Worm (Caenorhabditis elegans) whole organism, L1 larva: ENCODE results near the gene C06H2.2.

ENCODE experiments used
- C04F5.9 ChIP-seq: sonication (generic microtip); optimal IDR thresholded peaks from 2 replicates; lab custom pipeline; 2016; ENCODE audit warnings: missing genetic modification characterization, missing compliant biosample characterization
- C16A3.4 ChIP-seq: fragments of 150-350 bp; optimal IDR thresholded peaks from 2 replicates; lab custom pipeline; 2014; ENCODE audit warnings: missing biosample characterization, missing genetic modification characterization
- alr-1 ChIP-seq: fragments of 200-800 bp; sonication (Bioruptor generic); optimal IDR thresholded peaks from 2 replicates; lab custom pipeline; 2018; ENCODE audit warnings: borderline replicate concordance, mild to moderate bottlenecking, missing genetic modification characterization, missing compliant biosample characterization
- aly-2 ChIP-seq: fragments of 150-350 bp; optimal IDR thresholded peaks from 2 replicates; lab custom pipeline; 2014; ENCODE audit warnings: missing biosample characterization, missing genetic modification characterization
- ama-1 ChIP-seq: fragments of 150-350 bp; optimal IDR thresholded peaks from 2 replicates; lab custom pipeline; 2014
- ceh-82 ChIP-seq, 3 experiments: fragments of 150-350 bp in 1 of 3; sonication (generic microtip) in 2 of 3; optimal IDR thresholded peaks; 2 replicates each; lab custom pipeline; 2014 to 2017; ENCODE audit warnings: missing biosample characterization in 3 of 3, missing genetic modification characterization in 3 of 3
- ceh-90 ChIP-seq: sonication (generic microtip); optimal IDR thresholded peaks from 2 replicates; lab custom pipeline; 2016; ENCODE audit warnings: missing genetic modification characterization, missing compliant biosample characterization
- dpl-1 ChIP-seq, 3 experiments: fragments of 150-350 bp in 2 of 3; sonication (generic microtip) in 1 of 3; optimal IDR thresholded peaks; 2 replicates each; lab custom pipeline; 2014 to 2017; ENCODE audit warnings: missing biosample characterization in 3 of 3, missing genetic modification characterization in 3 of 3, missing genetic modification reagents in 3 of 3
- dsc-1 ChIP-seq: sonication (generic microtip); optimal IDR thresholded peaks from 2 replicates; lab custom pipeline; 2016; ENCODE audit warnings: mild to moderate bottlenecking, missing genetic modification characterization, missing compliant biosample characterization
- efl-1 ChIP-seq, 4 experiments: fragments of 150-350 bp; optimal IDR thresholded peaks in 3 of 4; peaks in 1 of 4; 1 replicate in 1 of 4; 2 replicates in 3 of 4; lab custom pipeline; 2014; ENCODE audit warnings: missing biosample characterization in 2 of 4, missing genetic modification characterization in 2 of 4, missing genetic modification reagents in 2 of 4
- efl-3 ChIP-seq: fragments of 200-800 bp; sonication (Bioruptor generic); optimal IDR thresholded peaks from 2 replicates; lab custom pipeline; 2018; ENCODE audit warnings: mild to moderate bottlenecking, missing genetic modification characterization, missing compliant biosample characterization
- elt-2 ChIP-seq: sonication (generic microtip); optimal IDR thresholded peaks from 2 replicates; lab custom pipeline; 2016; ENCODE audit warnings: missing genetic modification characterization, mild to moderate bottlenecking, inconsistent platforms, missing compliant biosample characterization, missing genetic modification reagents
- elt-3 ChIP-seq, 6 experiments: fragments of 150-350 bp in 1 of 6; sonication (generic microtip); optimal IDR thresholded peaks; 2 replicates each; lab custom pipeline; 2017 to 2018; ENCODE audit warnings: missing biosample characterization in 6 of 6, missing genetic modification characterization in 6 of 6, inconsistent platforms in 1 of 6
- fkh-8 ChIP-seq: sonication (generic microtip); optimal IDR thresholded peaks from 2 replicates; lab custom pipeline; 2016; ENCODE audit warnings: mild to moderate bottlenecking, missing genetic modification characterization, missing compliant biosample characterization
- grh-1 ChIP-seq: fragments of 200-800 bp; sonication (Bioruptor generic); IDR thresholded peaks from 2 replicates; pipeline ENCODE4 v1.3.6; 2022; ENCODE audit warnings: missing genetic modification reagents, missing genetic modification characterization, missing compliant biosample characterization
- hlh-17 ChIP-seq: fragments of 200-800 bp; sonication (Bioruptor generic); optimal IDR thresholded peaks from 2 replicates; lab custom pipeline; 2018; ENCODE audit warnings: missing genetic modification characterization, mild to moderate bottlenecking, missing compliant biosample characterization, moderate library complexity, borderline replicate concordance
- hlh-4 ChIP-seq: sonication (generic microtip); optimal IDR thresholded peaks from 2 replicates; lab custom pipeline; 2016; ENCODE audit warnings: mild to moderate bottlenecking, missing genetic modification characterization, missing compliant biosample characterization
- lin-13 ChIP-seq: fragments of 150-350 bp; optimal IDR thresholded peaks from 2 replicates; lab custom pipeline; 2014; ENCODE audit warnings: missing biosample characterization, missing genetic modification reagents, missing genetic modification characterization
- lin-14 ChIP-seq: fragments of 200-800 bp; sonication (Bioruptor generic); optimal IDR thresholded peaks from 2 replicates; lab custom pipeline; 2018; ENCODE audit warnings: mild to moderate bottlenecking, missing genetic modification characterization, moderate library complexity, missing compliant biosample characterization
- lin-35 ChIP-seq, 2 experiments: fragments of 150-350 bp; optimal IDR thresholded peaks; 2 replicates each; lab custom pipeline; 2014; ENCODE audit warnings: missing biosample characterization in 2 of 2, missing genetic modification characterization in 2 of 2, missing genetic modification reagents in 2 of 2
- lin-39 ChIP-seq: fragments of 150-350 bp; optimal IDR thresholded peaks from 2 replicates; lab custom pipeline; 2014; ENCODE audit warnings: missing biosample characterization, missing genetic modification reagents, missing genetic modification characterization
- lir-3 ChIP-seq: sonication (generic microtip); optimal IDR thresholded peaks from 2 replicates; lab custom pipeline; 2016; ENCODE audit warnings: mild to moderate bottlenecking, missing genetic modification characterization, moderate library complexity, missing compliant biosample characterization; ENCODE audit not compliant: poor library complexity
- lsy-2 ChIP-seq, 2 experiments: fragments of 150-350 bp; optimal IDR thresholded peaks; 2 replicates each; lab custom pipeline; 2014; ENCODE audit warnings: missing biosample characterization in 2 of 2, missing genetic modification characterization in 2 of 2
- mep-1 ChIP-seq: fragments of 150-350 bp; optimal IDR thresholded peaks from 2 replicates; lab custom pipeline; 2014; ENCODE audit warnings: missing biosample characterization, missing genetic modification characterization
- nhr-11 ChIP-seq: fragments of 150-350 bp; optimal IDR thresholded peaks from 2 replicates; lab custom pipeline; 2014; ENCODE audit warnings: missing biosample characterization, missing genetic modification characterization
- nhr-19 ChIP-seq: fragments of 200-800 bp; sonication (Bioruptor generic); conservative IDR thresholded peaks from 2 replicates; pipeline ENCODE4 v1.3.6; 2022; ENCODE audit warnings: missing genetic modification characterization, missing compliant biosample characterization
- nhr-28 ChIP-seq: fragments of 150-350 bp; optimal IDR thresholded peaks from 2 replicates; lab custom pipeline; 2014; ENCODE audit warnings: missing biosample characterization, missing genetic modification characterization
- nhr-47 ChIP-seq: sonication (generic microtip); optimal IDR thresholded peaks from 2 replicates; lab custom pipeline; 2016; ENCODE audit warnings: mild to moderate bottlenecking, missing genetic modification characterization, moderate library complexity, missing compliant biosample characterization
- nhr-71 ChIP-seq: sonication (generic microtip); optimal IDR thresholded peaks from 2 replicates; lab custom pipeline; 2016; ENCODE audit warnings: mild to moderate bottlenecking, missing genetic modification characterization, moderate library complexity, missing compliant biosample characterization
- nhr-77 ChIP-seq: fragments of 150-350 bp; optimal IDR thresholded peaks from 2 replicates; lab custom pipeline; 2014; ENCODE audit warnings: missing biosample characterization, missing genetic modification characterization
- nhr-85 ChIP-seq: sonication (generic microtip); peaks from one replicate; lab custom pipeline; 2016; ENCODE audit warnings: missing genetic modification characterization, inconsistent platforms, missing compliant biosample characterization
- nhr-90 ChIP-seq: sonication (generic microtip); optimal IDR thresholded peaks from 2 replicates; lab custom pipeline; 2016; ENCODE audit warnings: mild to moderate bottlenecking, missing genetic modification characterization, missing compliant biosample characterization; ENCODE audit not compliant: poor library complexity
- pag-3 ChIP-seq: sonication (generic microtip); optimal IDR thresholded peaks from 2 replicates; lab custom pipeline; 2017; ENCODE audit warnings: missing genetic modification characterization, mild to moderate bottlenecking, missing compliant biosample characterization, antibody characterized with exemption, borderline replicate concordance; ENCODE audit not compliant: insufficient read depth
- pax-3 ChIP-seq: fragments of 200-800 bp; sonication (Bioruptor generic); optimal IDR thresholded peaks from 2 replicates; lab custom pipeline; 2018; ENCODE audit warnings: mild to moderate bottlenecking, missing genetic modification characterization, moderate library complexity, missing compliant biosample characterization
- rnt-1 ChIP-seq: sonication (generic microtip); optimal IDR thresholded peaks from 2 replicates; lab custom pipeline; 2016; ENCODE audit warnings: mild to moderate bottlenecking, missing genetic modification characterization, moderate library complexity, missing compliant biosample characterization
- snpc-4 ChIP-seq: fragments of 150-350 bp; optimal IDR thresholded peaks from 2 replicates; lab custom pipeline; 2014; ENCODE audit warnings: missing biosample characterization, missing genetic modification characterization
- snu-23 ChIP-seq: sonication (generic microtip); optimal IDR thresholded peaks from 2 replicates; lab custom pipeline; 2016; ENCODE audit warnings: missing genetic modification characterization, missing compliant biosample characterization
- sox-4 ChIP-seq: sonication (generic microtip); optimal IDR thresholded peaks from 2 replicates; lab custom pipeline; 2016; ENCODE audit warnings: missing genetic modification characterization, missing compliant biosample characterization
- sup-37 ChIP-seq: fragments of 200-800 bp; sonication (Bioruptor generic); optimal IDR thresholded peaks from 2 replicates; lab custom pipeline; 2018; ENCODE audit warnings: mild to moderate bottlenecking, missing genetic modification characterization, missing compliant biosample characterization
- tbx-2 ChIP-seq: sonication (generic microtip); optimal IDR thresholded peaks from 2 replicates; lab custom pipeline; 2016; ENCODE audit warnings: missing genetic modification characterization, missing compliant biosample characterization
- unc-130 ChIP-seq: fragments of 150-350 bp; optimal IDR thresholded peaks from 2 replicates; lab custom pipeline; 2017; ENCODE audit warnings: missing biosample characterization, missing genetic modification characterization, inconsistent platforms
- unc-30 ChIP-seq: sonication (generic microtip); optimal IDR thresholded peaks from 2 replicates; lab custom pipeline; 2017; ENCODE audit warnings: missing biosample characterization, missing genetic modification characterization
- unc-62 ChIP-seq: fragments of 150-350 bp; optimal IDR thresholded peaks from 2 replicates; lab custom pipeline; 2014; ENCODE audit warnings: missing biosample characterization, missing genetic modification reagents, missing genetic modification characterization
- unc-98 ChIP-seq: fragments of 200-800 bp; sonication (Bioruptor generic); IDR thresholded peaks from 2 replicates; pipeline ENCODE4 v1.3.6; 2022; ENCODE audit warnings: missing genetic modification characterization, missing compliant biosample characterization
- xbp-1 ChIP-seq: sonication (generic microtip); optimal IDR thresholded peaks from 2 replicates; lab custom pipeline; 2016; ENCODE audit warnings: missing genetic modification characterization, missing compliant biosample characterization
- ztf-11 ChIP-seq, 2 experiments: sonication (generic microtip); optimal IDR thresholded peaks; 2 replicates each; lab custom pipeline; 2016 to 2017; ENCODE audit warnings: missing genetic modification characterization in 2 of 2, missing biosample characterization in 1 of 2, missing compliant biosample characterization in 1 of 2
- ztf-4 ChIP-seq: fragments of 150-350 bp; optimal IDR thresholded peaks from 2 replicates; lab custom pipeline; 2014; ENCODE audit warnings: missing biosample characterization, missing genetic modification characterization

C06H2.2 gene

ce11 chrV:11118179-11118725, 6.8 kb upstream of the C06H2.2 start (continued):
- TF ChIP-seq ztf-4 (tag; lab: Kevin White, UChicago): peak; percentile 60
- TF ChIP-seq ama-1: peak; percentile 20
- no peak for TF ChIP-seq lsy-2 (tag; optimal IDR thresholded peaks at IDR 0.05; lab: Kevin White, UChicago)
- no peak for TF ChIP-seq grh-1 (GFP tag; lab: Robert Waterston, UW)
- TF ChIP-seq nhr-28 (tag; lab: Kevin White, UChicago): no peak
- no peak for TF ChIP-seq pag-3
- no peak for TF ChIP-seq nhr-19 (GFP tag; lab: Robert Waterston, UW)
- no peak for TF ChIP-seq nhr-85
- TF ChIP-seq unc-62: no peak
- no peak for TF ChIP-seq alr-1 (tag; lab: Kevin White, UChicago)
- no peak for TF ChIP-seq hlh-17 (GFP tag; lab: Kevin White, UChicago)
- TF ChIP-seq nhr-47 (tag; lab: Kevin White, UChicago): peak; percentile 15
- TF ChIP-seq nhr-90: peak; percentile 61
- no peak for TF ChIP-seq lin-14 (GFP tag; lab: Kevin White, UChicago)
- TF ChIP-seq fkh-8: no peak
- TF ChIP-seq ztf-11 (tag; optimal IDR thresholded peaks at IDR 0.05; lab: Kevin White, UChicago): peak in 1 of 2 experiments; percentile 3
- TF ChIP-seq lin-35 (GFP tag; optimal IDR thresholded peaks at IDR 0.05; lab: Kevin White, UChicago): peak in 1 of 2 experiments; percentile 11
- TF ChIP-seq mep-1 (tag; lab: Kevin White, UChicago): no peak
- no peak for TF ChIP-seq sup-37 (GFP tag; lab: Kevin White, UChicago)
- no peak for TF ChIP-seq pax-3 (tag; lab: Kevin White, UChicago)
- TF ChIP-seq C16A3.4 (tag; lab: Kevin White, UChicago): no peak
- no peak for TF ChIP-seq aly-2
- no peak for TF ChIP-seq lin-13
- TF ChIP-seq tbx-2 (tag; lab: Kevin White, UChicago): no peak
- no peak for TF ChIP-seq dsc-1 (tag; lab: Kevin White, UChicago)

ce11 chrV:11119294-11119755, 5.7 kb upstream of the C06H2.2 start, which contains the start of gene scb-1:
TSS of gene scb-1 (minus strand) at chrV:11119705.
- TF ChIP-seq nhr-90: peak; percentile 9
- peak; percentile 32 for TF ChIP-seq nhr-85
- TF ChIP-seq efl-1 (optimal IDR thresholded peaks at IDR 0.05; lab: Kevin White, UChicago): no peak
- TF ChIP-seq efl-1 (GFP tag; optimal IDR thresholded peaks at IDR 0.05 in 1 of 2; lab: Kevin White, UChicago): peak in 1 of 2 experiments; percentile 28
- TF ChIP-seq rnt-1: no peak
- TF ChIP-seq ceh-90 (tag; lab: Kevin White, UChicago): no peak
- TF ChIP-seq nhr-71 (tag; lab: Kevin White, UChicago): peak; percentile 20
- no peak for TF ChIP-seq snpc-4
- peak; percentile 87 for TF ChIP-seq ama-1
- TF ChIP-seq, all 84 proteins: peak for 5

ce11 chrV:11121247-11121646, 3.8 kb upstream of the C06H2.2 start:
- TF ChIP-seq snu-23 (GFP tag; lab: Kevin White, UChicago) (peak; percentile 74), rnt-1 (peak; percentile 25), dpl-1 (GFP tag; optimal IDR thresholded peaks at IDR 0.05; lab: Kevin White, UChicago) (peak in 2 of 3 experiments; percentile 30 to 63), lir-3 (tag; lab: Kevin White, UChicago) (peak; percentile 38), unc-30 (tag; lab: Kevin White, UChicago) (no peak), nhr-77 (tag; lab: Kevin White, UChicago) (no peak), ama-1 (no peak), nhr-85 (no peak), elt-2 (tag; lab: Kevin White, UChicago) (no peak), lin-13 (no peak), pax-3 (tag; lab: Kevin White, UChicago) (no peak), unc-62 (no peak), sox-4 (tag; lab: Kevin White, UChicago) (no peak), elt-3 (tag; optimal IDR thresholded peaks at IDR 0.05; lab: Kevin White, UChicago) (no peak), C04F5.9 (no peak), hlh-4 (tag; lab: Kevin White, UChicago) (no peak), nhr-71 (tag; lab: Kevin White, UChicago) (peak; percentile 67), unc-98 (GFP tag; lab: Robert Waterston, UW) (no peak), xbp-1 (tag; lab: Kevin White, UChicago) (no peak), dsc-1 (tag; lab: Kevin White, UChicago) (no peak), lin-39 (tag; lab: Kevin White, UChicago) (no peak), ceh-82 (tag; optimal IDR thresholded peaks at IDR 0.05; lab: Kevin White, UChicago) (peak in 1 of 3 experiments; percentile 24), nhr-11 (no peak), efl-3 (GFP tag; lab: Kevin White, UChicago) (no peak), nhr-47 (tag; lab: Kevin White, UChicago) (no peak), pag-3 (no peak), ztf-4 (tag; lab: Kevin White, UChicago) (no peak), unc-130 (tag; lab: Kevin White, UChicago) (peak; percentile 48)
